Worm (Caenorhabditis elegans) whole organism, young adult: Measurements from ENCODE around the gene ttr-39.

Source experiments
- B0336.3 ChIP-seq: fragments of 200-800 bp; sonication (Bioruptor generic); IDR thresholded peaks from 2 replicates; pipeline ENCODE4 v1.3.6; 2022; ENCODE audit warnings: missing genetic modification characterization, missing compliant biosample characterization
- ama-1 ChIP-seq, 3 experiments: fragments of 150-350 bp in 1 of 3; sonication (generic microtip) in 2 of 3; optimal IDR thresholded peaks; 2 replicates each; lab custom pipeline; 2014 to 2018; ENCODE audit warnings: missing biosample characterization in 2 of 3, missing genetic modification characterization in 2 of 3, missing genetic modification reagents in 2 of 3
- egl-18 ChIP-seq: fragments of 200-800 bp; sonication (Bioruptor generic); IDR thresholded peaks from 2 replicates; pipeline ENCODE4 v1.3.6; 2022; ENCODE audit warnings: missing genetic modification reagents, missing genetic modification characterization, missing compliant biosample characterization
- egrh-3 ChIP-seq: fragments of 200-800 bp; sonication (Bioruptor generic); IDR thresholded peaks from 2 replicates; pipeline ENCODE4 v1.3.6; 2022; ENCODE audit warnings: missing genetic modification reagents, missing genetic modification characterization, missing compliant biosample characterization
- lsy-27 ChIP-seq: sonication (generic microtip); optimal IDR thresholded peaks from 2 replicates; lab custom pipeline; 2017; ENCODE audit warnings: missing genetic modification characterization, mild to moderate bottlenecking, missing compliant biosample characterization, antibody characterized with exemption, missing genotype, borderline replicate concordance; ENCODE audit not compliant: insufficient read depth
- pha-4 ChIP-seq: fragments of 150-350 bp; sonication (generic microtip); optimal IDR thresholded peaks from 2 replicates; lab custom pipeline; 2014; ENCODE audit warnings: missing biosample characterization, missing genetic modification reagents, missing genetic modification characterization
- unc-62 ChIP-seq: fragments of 150-350 bp; optimal IDR thresholded peaks from 2 replicates; lab custom pipeline; 2014; ENCODE audit warnings: missing biosample characterization, missing genetic modification reagents, missing genetic modification characterization
- ztf-25 ChIP-seq: fragments of 200-800 bp; sonication (Bioruptor generic); IDR thresholded peaks from 2 replicates; pipeline ENCODE4 v1.3.6; 2022; ENCODE audit warnings: missing genetic modification reagents, missing genetic modification characterization, missing compliant biosample characterization

DNA sequence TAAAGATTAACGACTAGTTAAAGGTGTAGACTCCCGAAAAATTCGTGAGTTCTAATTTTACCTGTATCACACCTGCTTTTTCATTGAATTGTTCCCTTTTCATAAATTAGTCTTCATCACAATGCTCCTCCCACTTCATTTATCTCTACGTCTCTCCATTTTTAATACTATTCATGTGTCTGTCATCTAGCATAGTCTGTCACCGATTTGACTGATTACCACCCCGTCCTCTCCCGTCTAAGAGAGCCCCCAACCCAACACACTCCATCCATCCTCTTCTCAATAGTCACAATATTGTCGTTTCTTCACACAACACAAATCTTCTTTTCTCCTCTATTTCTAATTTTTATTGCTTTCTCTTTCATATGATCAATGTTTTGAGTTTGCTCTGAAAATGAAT lies 24.5 kb downstream of the ttr-39 start:
- TF ChIP-seq egrh-3 (GFP tag; lab: Robert Waterston, UW) = no peak
- TF ChIP-seq B0336.3 (GFP tag; lab: Robert Waterston, UW) = no peak
- TF ChIP-seq ama-1 (optimal IDR thresholded peaks at IDR 0.05; lab: Kevin White, UChicago) = no peak
- TF ChIP-seq ama-1 (GFP tag; optimal IDR thresholded peaks at IDR 0.05; lab: Kevin White, UChicago) = no peak
- no peak for TF ChIP-seq lsy-27 (tag; lab: Kevin White, UChicago)
- no peak for TF ChIP-seq pha-4 (tag; lab: Kevin White, UChicago)
- TF ChIP-seq ztf-25 (GFP tag; lab: Robert Waterston, UW) = no peak
- no peak for TF ChIP-seq unc-62 (GFP tag; lab: Kevin White, UChicago)
- no peak for TF ChIP-seq egl-18
